Worm (Caenorhabditis elegans) whole organism, midembryonic: Measurements from ENCODE around the gene C13B4.1.

Experiments
- flt-1 ChIP-seq: fragments of 200-800 bp; sonication (Bioruptor generic); IDR thresholded peaks from 2 replicates; pipeline ENCODE4 v1.3.6; 2022; ENCODE audit warnings: missing genetic modification characterization, missing compliant biosample characterization
- ztf-23 ChIP-seq: fragments of 200-800 bp; sonication (Bioruptor generic); IDR thresholded peaks from 2 replicates; pipeline ENCODE4 v1.3.6; 2022; ENCODE audit warnings: missing genetic modification reagents, missing genetic modification characterization, missing compliant biosample characterization

DNA sequence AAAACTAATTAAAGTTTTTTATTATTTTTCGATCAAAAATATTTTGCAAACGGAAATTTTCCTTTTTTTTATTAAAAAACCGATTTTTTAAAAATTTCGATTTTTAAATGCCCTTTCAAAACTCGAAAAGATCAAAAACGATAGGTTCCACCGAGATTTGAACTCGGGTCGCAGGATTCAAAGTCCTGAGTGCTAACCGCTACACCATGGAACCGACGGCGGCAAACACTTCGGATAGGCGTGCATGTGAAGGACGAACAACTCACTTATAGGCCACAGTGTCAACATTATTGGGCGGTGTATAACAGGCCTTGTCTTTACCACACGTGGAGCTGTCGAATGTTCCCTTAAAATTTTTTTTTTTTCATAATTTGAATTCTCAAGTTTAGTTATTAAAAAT lies 4.7 kb downstream of the C13B4.1 start:
- TF ChIP-seq ztf-23 (no peak), flt-1 (GFP tag; lab: Robert Waterston, UW) (peak; percentile 81)
